Fruit fly (Drosophila melanogaster): ENCODE data around the gene cnc.

Gene cnc

DNA sequence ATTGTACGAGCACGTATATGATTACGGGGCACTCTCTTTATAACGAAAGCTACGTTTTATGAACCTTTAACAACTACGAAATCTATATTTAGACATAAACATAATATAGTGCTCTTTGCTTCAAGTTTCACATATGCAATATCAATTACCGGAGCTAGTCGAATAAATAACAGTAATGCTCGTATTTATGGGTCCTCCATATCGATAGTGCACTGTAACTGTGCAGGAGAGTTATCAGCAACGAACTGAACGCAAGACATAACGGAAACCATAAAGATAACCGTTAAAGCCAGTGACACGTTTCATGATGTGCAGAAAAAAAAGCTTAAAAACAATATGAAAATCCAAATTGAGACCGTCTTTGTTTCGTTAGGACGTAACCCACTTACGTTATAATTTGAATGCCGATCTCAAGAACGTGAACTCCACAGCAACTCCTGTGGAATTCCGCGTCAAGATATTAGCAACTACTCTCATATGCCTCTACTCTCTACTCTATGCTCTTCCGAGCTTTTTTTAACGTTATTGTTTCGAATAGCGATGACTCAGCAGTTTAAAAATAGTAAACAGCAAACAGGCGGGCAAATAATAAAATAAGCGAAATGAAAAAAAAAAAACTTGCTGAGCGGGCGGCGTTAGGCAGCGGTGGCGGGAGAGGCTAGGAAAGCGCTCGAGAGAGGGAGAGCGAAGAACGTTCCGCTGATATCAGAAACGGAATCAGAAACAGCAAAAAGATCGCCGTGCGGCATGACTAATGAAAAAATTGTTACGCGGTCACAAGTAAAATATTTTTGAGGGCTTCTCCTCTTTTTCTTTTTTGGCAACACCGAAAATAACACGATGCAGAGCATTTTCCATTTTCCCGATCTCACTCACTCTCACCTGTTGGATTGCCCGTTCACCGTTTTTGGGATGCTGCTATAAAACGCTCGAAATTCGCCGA, 36.3 kb downstream of the cnc start:
- TF ChIP-seq CG17801 (GFP tag; optimal IDR thresholded peaks at IDR 0.05; ENCODE audit: partially characterized antibody): peak; percentile 94

DNA sequence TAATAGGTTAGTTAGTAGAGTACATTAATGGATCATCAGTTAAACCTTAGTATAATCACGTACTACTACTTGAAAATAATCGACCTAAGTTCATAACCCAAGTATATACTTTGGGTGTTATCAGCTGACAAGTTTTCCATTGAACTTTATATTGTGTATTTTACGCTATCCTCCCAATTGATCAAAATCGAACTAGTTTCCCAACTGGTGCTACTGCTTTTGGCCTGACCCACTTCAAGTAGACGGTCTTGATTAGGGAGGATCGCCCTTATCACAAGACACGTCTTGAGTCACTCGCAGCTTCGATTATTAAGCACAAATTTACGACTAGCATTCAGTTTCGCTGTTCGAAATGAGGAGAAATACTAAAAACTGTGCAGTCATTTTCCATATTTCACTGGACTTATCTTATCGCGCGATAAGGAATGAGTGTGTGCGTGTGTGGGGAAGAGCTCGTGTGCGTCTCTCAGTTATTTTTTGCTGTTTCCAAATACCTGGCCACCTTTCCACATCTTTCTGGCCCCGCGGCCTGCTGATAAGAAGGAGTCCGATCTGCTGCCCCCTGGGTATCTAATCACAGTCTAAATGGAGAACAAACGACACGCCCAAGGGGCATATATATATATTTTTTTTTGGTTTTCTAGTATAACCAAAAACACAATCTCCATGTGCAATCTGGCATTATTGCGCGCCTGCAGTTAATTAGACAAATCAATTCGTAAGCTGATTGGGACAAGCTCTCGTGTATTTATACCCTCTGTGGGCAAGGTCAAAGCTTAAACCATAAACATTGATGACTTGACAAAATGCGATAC, 37.2 kb downstream of the cnc start:
- TF ChIP-seq CG17801 (GFP tag; optimal IDR thresholded peaks at IDR 0.05; ENCODE audit: partially characterized antibody): no peak

dm6 chr3R:23181714-23182337, 44.7 kb downstream of the cnc start:
- TF ChIP-seq CG17801 (GFP tag; optimal IDR thresholded peaks at IDR 0.05; ENCODE audit: partially characterized antibody): no peak

dm6 chr3R:23180980-23181630, 45.4 kb downstream of the cnc start:
- TF ChIP-seq CG17801 (GFP tag; optimal IDR thresholded peaks at IDR 0.05; ENCODE audit: partially characterized antibody): no peak

dm6 chr3R:23179336-23179735, 47.2 kb downstream of the cnc start:
- no peak for TF ChIP-seq CG17801 (GFP tag; optimal IDR thresholded peaks at IDR 0.05; ENCODE audit: partially characterized antibody)

- no peak for TF ChIP-seq CG17801 (GFP tag; optimal IDR thresholded peaks at IDR 0.05; ENCODE audit: partially characterized antibody)
Measured at dm6 chr3R:23178052-23178591, 48.4 kb downstream of the cnc start.

DNA sequence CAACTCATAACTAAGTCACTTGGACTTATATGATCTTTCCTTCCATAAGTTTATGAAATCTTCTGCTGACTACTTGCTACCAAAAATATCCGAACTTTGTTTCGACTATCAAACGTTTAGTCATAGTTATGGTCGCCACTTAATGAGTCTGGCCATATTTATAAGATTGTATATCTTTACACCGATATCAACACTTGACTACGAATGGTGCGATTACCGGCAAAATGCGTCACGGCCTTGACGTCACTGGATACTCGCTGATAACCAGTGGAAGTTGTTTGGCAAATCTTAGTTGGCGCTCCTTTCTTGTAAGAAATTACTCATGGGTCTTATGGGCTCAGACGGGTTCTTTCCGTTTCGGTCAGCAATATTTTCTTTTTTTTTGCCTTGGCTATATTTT, 49.1 kb downstream of the cnc start:
- no peak for TF ChIP-seq CG17801 (GFP tag; optimal IDR thresholded peaks at IDR 0.05; ENCODE audit: partially characterized antibody)

dm6 chr3R:23176445-23177087, 49.9 kb downstream of the cnc start:
- TF ChIP-seq CG17801 (GFP tag; optimal IDR thresholded peaks at IDR 0.05; ENCODE audit: partially characterized antibody): no peak

dm6 chr3R:23175376-23175775, 51.1 kb downstream of the cnc start:
- no peak for TF ChIP-seq CG17801 (GFP tag; optimal IDR thresholded peaks at IDR 0.05; ENCODE audit: partially characterized antibody)

DNA sequence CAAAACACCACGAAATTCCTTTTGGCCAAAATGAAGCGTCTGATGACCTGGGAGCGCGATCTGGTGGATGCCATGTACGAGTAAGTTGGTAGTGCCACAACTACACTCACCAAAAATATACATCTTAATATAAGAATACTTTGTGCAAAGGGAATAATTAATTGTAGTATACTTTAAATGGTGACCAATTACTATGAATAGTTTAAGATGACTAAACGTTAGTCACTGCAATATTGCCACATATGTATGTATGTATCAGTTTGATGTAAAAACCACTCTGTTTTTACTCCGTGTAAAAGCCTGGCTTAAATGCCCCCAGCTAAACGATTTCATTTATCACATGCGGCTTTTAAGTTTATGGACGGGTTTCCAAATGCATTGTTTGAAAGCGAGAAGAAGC, 51.8 kb downstream of the cnc start:
- TF ChIP-seq CG17801 (GFP tag; optimal IDR thresholded peaks at IDR 0.05; ENCODE audit: partially characterized antibody): no peak

DNA sequence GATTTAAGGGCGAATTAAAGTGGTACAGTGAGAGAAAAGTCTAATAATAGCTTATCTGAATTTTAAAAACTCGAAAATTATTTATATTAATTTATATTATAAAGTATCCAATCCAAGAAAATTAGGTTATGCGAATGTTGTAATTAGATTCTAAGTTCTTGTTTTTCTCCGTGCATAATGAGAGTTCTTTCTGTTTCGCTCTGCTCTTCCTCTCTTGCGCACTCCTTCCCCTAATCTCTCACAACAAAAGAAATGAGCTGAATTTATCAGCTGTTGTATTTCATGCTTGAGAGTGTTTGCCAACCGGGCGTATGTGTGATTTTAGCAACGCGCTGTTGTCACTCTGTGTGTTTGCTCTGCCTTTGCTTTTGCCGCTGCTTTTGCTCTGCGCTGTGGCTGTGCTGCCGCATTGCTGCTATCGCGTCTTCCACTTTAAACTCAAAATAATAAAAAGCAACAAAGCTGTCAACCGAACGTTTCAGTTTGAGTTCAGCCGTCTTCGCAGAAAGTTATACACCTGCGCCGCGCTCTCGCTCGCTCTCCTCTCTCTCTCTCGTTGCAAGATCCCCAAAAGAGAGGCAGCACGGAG, 53.0 kb downstream of the cnc start, which contains the start of gene CG46310:
TSS of gene CG46310 (plus strand) at position 481 of the 589 bp plus-strand sequence.
- TF ChIP-seq CG17801 (GFP tag; optimal IDR thresholded peaks at IDR 0.05; ENCODE audit: partially characterized antibody): peak; percentile 56

dm6 chr3R:23171867-23172266, 54.6 kb downstream of the cnc start:
- no peak for TF ChIP-seq CG17801 (GFP tag; optimal IDR thresholded peaks at IDR 0.05; ENCODE audit: partially characterized antibody)

DNA sequence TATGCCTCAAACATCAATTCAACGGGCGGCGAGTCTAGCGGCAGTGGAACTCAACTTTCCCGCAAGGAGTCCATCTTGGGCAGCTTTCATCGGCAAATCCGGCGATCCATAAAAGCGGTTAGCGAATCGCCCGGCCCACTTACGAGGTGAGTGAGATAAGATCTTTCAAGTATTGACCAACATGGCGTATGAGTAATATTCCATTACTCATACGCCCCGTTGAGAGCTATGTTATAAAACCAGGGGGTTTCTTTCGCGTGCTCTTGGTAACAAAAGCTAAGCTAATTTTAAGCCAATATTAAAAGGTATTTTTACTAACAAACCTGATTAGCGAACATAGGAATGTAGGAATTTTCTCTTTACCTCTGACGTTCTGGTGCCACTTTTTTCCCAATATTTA, 56.2 kb downstream of the cnc start:
- no peak for TF ChIP-seq CG17801 (GFP tag; optimal IDR thresholded peaks at IDR 0.05; ENCODE audit: partially characterized antibody)

Data from ovary, adult (tissue).